Fruit fly (Drosophila melanogaster) whole organism, embryonic: ENCODE measurements around the gene brm.

Experiments used
- Asciz ChIP-seq: fragments of 200-800 bp; sonication (Bioruptor generic); optimal IDR thresholded peaks from 2 replicates; lab custom pipeline; 2017; ENCODE audit warnings: missing biosample characterization, mild to moderate bottlenecking, missing genetic modification characterization, missing genetic modification reagents
- Atf-2 ChIP-seq: fragments of 200-800 bp; sonication (Bioruptor generic); optimal IDR thresholded peaks from 2 replicates; lab custom pipeline; 2016; ENCODE audit warnings: missing biosample characterization, missing genetic modification characterization
- Bgb ChIP-seq: fragments of 200-800 bp; sonication (Bioruptor generic); IDR thresholded peaks from 2 replicates; pipeline ENCODE4 v1.3.6; 2022; ENCODE audit warnings: missing biosample characterization, missing genetic modification characterization; ENCODE audit not compliant: partially characterized antibody
- Bteb2 ChIP-seq: fragments of 200-800 bp; sonication (Bioruptor generic); optimal IDR thresholded peaks from 2 replicates; lab custom pipeline; 2016; ENCODE audit warnings: missing biosample characterization, missing genetic modification characterization
- CG10431 ChIP-seq: fragments of 200-800 bp; sonication (Bioruptor generic); optimal IDR thresholded peaks from 3 replicates; lab custom pipeline; 2018; ENCODE audit warnings: missing biosample characterization, mild to moderate bottlenecking, missing genetic modification characterization
- CG10959 ChIP-seq: fragments of 200-800 bp; sonication (Bioruptor generic); IDR thresholded peaks from 2 replicates; pipeline ENCODE4 v1.3.6; 2022; ENCODE audit warnings: missing biosample characterization, missing genetic modification characterization
- CG12104 ChIP-seq: fragments of 200-800 bp; sonication (Bioruptor generic); optimal IDR thresholded peaks from 3 replicates; lab custom pipeline; 2016; ENCODE audit warnings: missing biosample characterization, missing genetic modification characterization
- CG14710 ChIP-seq: fragments of 200-800 bp; sonication (Bioruptor generic); optimal IDR thresholded peaks from 3 replicates; lab custom pipeline; 2019; ENCODE audit warnings: missing biosample characterization, mild to moderate bottlenecking, missing genetic modification characterization, moderate library complexity
- CG2129 ChIP-seq: fragments of 200-800 bp; sonication (Bioruptor generic); IDR thresholded peaks from 2 replicates; pipeline ENCODE4 v1.3.6; 2022; ENCODE audit warnings: missing biosample characterization, missing genetic modification characterization; ENCODE audit not compliant: partially characterized antibody
- CG30431 ChIP-seq: fragments of 200-800 bp; sonication (Bioruptor generic); optimal IDR thresholded peaks from 2 replicates; lab custom pipeline; 2017; ENCODE audit warnings: missing biosample characterization, missing genetic modification characterization
- CG32532 ChIP-seq: fragments of 200-800 bp; sonication (Bioruptor generic); IDR thresholded peaks from 2 replicates; pipeline ENCODE4 v1.3.6; 2022; ENCODE audit warnings: missing biosample characterization, missing genetic modification characterization
- CG3847 ChIP-seq: fragments of 200-800 bp; sonication (Bioruptor generic); IDR thresholded peaks from 2 replicates; pipeline ENCODE4 v1.3.6; 2022; ENCODE audit warnings: missing biosample characterization, missing genetic modification characterization
- CG4328 ChIP-seq: fragments of 200-800 bp; sonication (Bioruptor generic); optimal IDR thresholded peaks from 3 replicates; lab custom pipeline; 2017; ENCODE audit warnings: missing biosample characterization, missing genetic modification reagents, missing genetic modification characterization
- CG4360 ChIP-seq: fragments of 200-800 bp; sonication (Bioruptor generic); IDR thresholded peaks from 2 replicates; pipeline ENCODE4 v1.3.6; 2022; ENCODE audit warnings: missing biosample characterization, missing genetic modification characterization
- CG4854 ChIP-seq: fragments of 200-800 bp; sonication (Bioruptor generic); optimal IDR thresholded peaks from 2 replicates; lab custom pipeline; 2016; ENCODE audit warnings: missing biosample characterization, missing genetic modification characterization, inconsistent platforms
- CG6683 ChIP-seq: fragments of 200-800 bp; sonication (Bioruptor generic); optimal IDR thresholded peaks from 2 replicates; lab custom pipeline; 2017; ENCODE audit warnings: missing biosample characterization, mild to moderate bottlenecking, missing genetic modification characterization, missing genetic modification reagents
- CG7987 ChIP-seq: fragments of 200-800 bp; sonication (Bioruptor generic); optimal IDR thresholded peaks from 2 replicates; lab custom pipeline; 2018; ENCODE audit warnings: missing biosample characterization, mild to moderate bottlenecking, missing genetic modification characterization, moderate library complexity
- CTCF ChIP-seq: fragments of 200-800 bp; sonication (Bioruptor generic); optimal IDR thresholded peaks from 2 replicates; lab custom pipeline; 2017; ENCODE audit warnings: missing biosample characterization, mild to moderate bottlenecking, missing genetic modification characterization, moderate library complexity
- H2.0 ChIP-seq: fragments of 200-800 bp; sonication (Bioruptor generic); IDR thresholded peaks from 2 replicates; pipeline ENCODE4 v1.3.6; 2022; ENCODE audit warnings: missing biosample characterization, missing genetic modification characterization
- HHEX ChIP-seq: fragments of 200-800 bp; sonication (Bioruptor generic); optimal IDR thresholded peaks from 3 replicates; lab custom pipeline; 2017; ENCODE audit warnings: missing biosample characterization, mild to moderate bottlenecking, missing genetic modification characterization, missing genetic modification reagents
- Hr51 ChIP-seq, 2 experiments: fragments of 200-800 bp; sonication (Bioruptor generic); optimal IDR thresholded peaks; 2 replicates in 1 of 2; 3 replicates in 1 of 2; lab custom pipeline; 2016 to 2018; ENCODE audit warnings: missing biosample characterization in 2 of 2, missing genetic modification characterization in 2 of 2, mild to moderate bottlenecking in 1 of 2, moderate library complexity in 1 of 2
- Myb ChIP-seq: fragments of 200-800 bp; sonication (Bioruptor generic); optimal IDR thresholded peaks from 2 replicates; lab custom pipeline; 2016; ENCODE audit warnings: missing biosample characterization, missing genetic modification characterization
- NC2β ChIP-seq: fragments of 200-800 bp; sonication (Bioruptor generic); optimal IDR thresholded peaks from 2 replicates; lab custom pipeline; 2016; ENCODE audit warnings: missing biosample characterization, missing genetic modification characterization
- NK7.1 ChIP-seq: fragments of 200-800 bp; sonication (Bioruptor generic); optimal IDR thresholded peaks from 3 replicates; lab custom pipeline; 2016; ENCODE audit warnings: missing biosample characterization, missing genetic modification characterization
- Tbp ChIP-seq: fragments of >200 bp; optimal IDR thresholded peaks from 2 replicates; lab custom pipeline; 2018; ENCODE audit warnings: missing biosample characterization, missing genetic modification characterization
- Xbp1 ChIP-seq: fragments of 200-800 bp; sonication (Bioruptor generic); optimal IDR thresholded peaks from 3 replicates; lab custom pipeline; 2016; ENCODE audit warnings: missing biosample characterization, mild to moderate bottlenecking, missing genetic modification characterization
- ac ChIP-seq: fragments of 200-800 bp; sonication (Bioruptor generic); optimal IDR thresholded peaks from 3 replicates; lab custom pipeline; 2017; ENCODE audit warnings: missing biosample characterization, mild to moderate bottlenecking, missing genetic modification characterization
- aop ChIP-seq: fragments of 200-800 bp; sonication (Bioruptor generic); IDR thresholded peaks from 2 replicates; pipeline ENCODE4 v1.3.6; 2022; ENCODE audit warnings: missing biosample characterization, missing genetic modification characterization
- bbx ChIP-seq: fragments of 200-800 bp; sonication (Bioruptor generic); IDR thresholded peaks from 2 replicates; pipeline ENCODE4 v1.3.6; 2022; ENCODE audit warnings: missing biosample characterization, missing genetic modification characterization; ENCODE audit not compliant: partially characterized antibody
- danr ChIP-seq: fragments of 200-800 bp; sonication (Bioruptor generic); IDR thresholded peaks from 2 replicates; pipeline ENCODE4 v1.3.6; 2022; ENCODE audit warnings: missing biosample characterization, missing genetic modification characterization
- dmrt11E ChIP-seq: fragments of 200-800 bp; sonication (Bioruptor generic); optimal IDR thresholded peaks from 3 replicates; lab custom pipeline; 2018; ENCODE audit warnings: missing biosample characterization, mild to moderate bottlenecking, missing genetic modification characterization, moderate library complexity
- gce ChIP-seq: fragments of 200-800 bp; sonication (Bioruptor generic); IDR thresholded peaks from 3 replicates; pipeline ENCODE4 v1.3.6; 2022; ENCODE audit warnings: missing biosample characterization, missing genetic modification characterization
- h ChIP-seq: fragments of >200 bp; optimal IDR thresholded peaks from 2 replicates; lab custom pipeline; 2017
- ham ChIP-seq: fragments of 200-800 bp; sonication (Bioruptor generic); IDR thresholded peaks from 2 replicates; pipeline ENCODE4 v1.3.6; 2022; ENCODE audit warnings: missing biosample characterization, missing genetic modification characterization
- hbn ChIP-seq: fragments of 200-800 bp; sonication (Bioruptor generic); IDR thresholded peaks from 2 replicates; pipeline ENCODE4 v1.3.6; 2022; ENCODE audit warnings: missing biosample characterization, missing genetic modification characterization; ENCODE audit not compliant: partially characterized antibody
- lilli ChIP-seq: fragments of 200-800 bp; sonication (Bioruptor generic); optimal IDR thresholded peaks from 3 replicates; lab custom pipeline; 2016; ENCODE audit warnings: missing biosample characterization, missing genetic modification characterization
- nerfin-1 ChIP-seq: fragments of 200-800 bp; sonication (Bioruptor generic); optimal IDR thresholded peaks from 3 replicates; lab custom pipeline; 2019; ENCODE audit warnings: missing biosample characterization, mild to moderate bottlenecking, missing genetic modification characterization, moderate library complexity
- nerfin-2 ChIP-seq: fragments of 200-800 bp; sonication (Bioruptor generic); IDR thresholded peaks from 2 replicates; pipeline ENCODE4 v1.3.6; 2022; ENCODE audit warnings: missing biosample characterization, missing genetic modification characterization; ENCODE audit not compliant: partially characterized antibody
- otp ChIP-seq: fragments of 200-800 bp; sonication (Bioruptor generic); IDR thresholded peaks from 3 replicates; pipeline ENCODE4, ENCODE4 v1.3.6; 2022; ENCODE audit warnings: missing biosample characterization, missing genetic modification characterization
- pan ChIP-seq, 4 experiments: fragments of >200 bp in 3 of 4; fragments of 200-800 bp in 1 of 4; sonication (Bioruptor generic) in 1 of 4; optimal IDR thresholded peaks in 3 of 4; IDR thresholded peaks in 1 of 4; 2 replicates each; pipeline versions ENCODE4 v1.3.6 to Lab custom; 2017 to 2022; ENCODE audit warnings: missing biosample characterization in 2 of 4, missing genetic modification characterization in 2 of 4, mixed read lengths in 1 of 4
- peb ChIP-seq: fragments of 200-800 bp; sonication (Bioruptor generic); IDR thresholded peaks from 2 replicates; pipeline ENCODE4 v1.3.6; 2022; ENCODE audit warnings: missing biosample characterization, missing genetic modification characterization
- psq ChIP-seq: fragments of 200-800 bp; sonication (Bioruptor generic); optimal IDR thresholded peaks from 2 replicates; lab custom pipeline; 2017; ENCODE audit warnings: missing biosample characterization, missing genetic modification characterization
- pzg ChIP-seq: fragments of 200-800 bp; sonication (Bioruptor generic); optimal IDR thresholded peaks from 3 replicates; lab custom pipeline; 2018; ENCODE audit warnings: missing biosample characterization, mild to moderate bottlenecking, missing genetic modification characterization, moderate library complexity
- sc ChIP-seq, 3 experiments: fragments of >200 bp in 2 of 3; fragments of 200-800 bp in 1 of 3; sonication (Bioruptor generic) in 1 of 3; optimal IDR thresholded peaks; 2 replicates in 2 of 3; 3 replicates in 1 of 3; lab custom pipeline; 2017; ENCODE audit warnings: mild to moderate bottlenecking in 1 of 3, missing biosample characterization in 1 of 3, missing genetic modification characterization in 1 of 3, missing genetic modification reagents in 1 of 3
- schlank ChIP-seq: fragments of 200-800 bp; sonication (Bioruptor generic); optimal IDR thresholded peaks from 2 replicates; lab custom pipeline; 2018; ENCODE audit warnings: missing biosample characterization, mild to moderate bottlenecking, missing genetic modification characterization
- sd ChIP-seq: fragments of 200-800 bp; sonication (Bioruptor generic); optimal IDR thresholded peaks from 3 replicates; lab custom pipeline; 2018; ENCODE audit warnings: missing biosample characterization, mild to moderate bottlenecking, missing genetic modification characterization, moderate library complexity
- sr ChIP-seq: fragments of 200-800 bp; sonication (Bioruptor generic); IDR thresholded peaks from 3 replicates; pipeline ENCODE4 v1.3.6; 2022; ENCODE audit warnings: missing biosample characterization, missing genetic modification characterization
- z ChIP-seq: fragments of 200-800 bp; sonication (Bioruptor generic); IDR thresholded peaks from 3 replicates; pipeline ENCODE4 v1.3.6; 2022; ENCODE audit warnings: missing biosample characterization, missing genetic modification characterization
- zf30C ChIP-seq: fragments of 200-800 bp; sonication (Bioruptor generic); optimal IDR thresholded peaks from 3 replicates; lab custom pipeline; 2018; ENCODE audit warnings: missing biosample characterization, mild to moderate bottlenecking, missing genetic modification characterization
- zfh1 ChIP-seq: fragments of 200-800 bp; sonication (Bioruptor generic); IDR thresholded peaks from 3 replicates; pipeline ENCODE4 v1.3.6; 2022; ENCODE audit warnings: missing biosample characterization, missing genetic modification characterization

The brm gene

dm6 chr3L:16023020-16023648 is 40.5 kb upstream of the brm start, which contains the start of gene Notum (continued):
- TF ChIP-seq zfh1 (GFP tag; lab: Robert Waterston, UW), result 0 out of 3 replicates have a peak, but pooled peaks have one; percentile 41
- peak; percentile 20; the same call in 1 of the 3 replicates for TF ChIP-seq otp
- TF ChIP-seq CG10959 (GFP tag; lab: Robert Waterston, UW), result no peak
- peak; percentile 43 for TF ChIP-seq CG4360
- TF ChIP-seq CG14710, result no peak
- TF ChIP-seq sd (tag; lab: Kevin White, UChicago), result peak; percentile 0
- no peak for TF ChIP-seq CG12104 (GFP tag; lab: Kevin White, UChicago)
- no peak for TF ChIP-seq peb (GFP tag; lab: Robert Waterston, UW)
- no peak for TF ChIP-seq Xbp1
- peak; percentile 57; the same call in 1 of the 2 replicates for TF ChIP-seq Bgb (GFP tag; lab: Robert Waterston, UW)
- TF ChIP-seq CG4854, result no peak
- no peak for TF ChIP-seq NC2β (GFP tag; lab: Kevin White, UChicago)
- no peak for TF ChIP-seq sr (GFP tag; lab: Robert Waterston, UW)
- TF ChIP-seq Tbp (GFP tag; lab: Kevin White, UChicago), result no peak
- TF ChIP-seq CG3847, result no peak
- TF ChIP-seq psq, result no peak
- TF ChIP-seq CG6683 (GFP tag; lab: Kevin White, UChicago), result no peak
- TF ChIP-seq CG30431 (GFP tag; lab: Kevin White, UChicago), result no peak
- TF ChIP-seq Bteb2 (GFP tag; lab: Kevin White, UChicago), result no peak
- TF ChIP-seq sc (optimal IDR thresholded peaks at IDR 0.05; lab: Kevin White, UChicago), result no peak
- TF ChIP-seq sc (GFP tag; optimal IDR thresholded peaks at IDR 0.05; lab: Kevin White, UChicago), result no peak
- TF ChIP-seq CTCF, result no peak
- no peak for TF ChIP-seq z (GFP tag; lab: Robert Waterston, UW)
- TF ChIP-seq CG10431 (GFP tag; lab: Kevin White, UChicago), result no peak
- TF ChIP-seq Asciz, result no peak
- no peak for TF ChIP-seq H2.0 (GFP tag; lab: Robert Waterston, UW)
- TF ChIP-seq Hr51 (GFP tag; optimal IDR thresholded peaks at IDR 0.05; lab: Kevin White, UChicago), result no peak
- TF ChIP-seq Atf-2 (GFP tag; lab: Kevin White, UChicago), result no peak
- TF ChIP-seq hbn (GFP tag; lab: Robert Waterston, UW), result no peak
- TF ChIP-seq NK7.1 (GFP tag; lab: Kevin White, UChicago), result no peak
- TF ChIP-seq bbx (GFP tag; lab: Robert Waterston, UW), result peak; percentile 28; the same call in 1 of the 2 replicates
- no peak for TF ChIP-seq nerfin-2 (GFP tag; lab: Robert Waterston, UW)
- TF ChIP-seq aop (GFP tag; lab: Robert Waterston, UW), result no peak
- TF ChIP-seq pan (optimal IDR thresholded peaks at IDR 0.05; lab: Kevin White, UChicago), result peak in 1 of 2 experiments; percentile 27
- TF ChIP-seq pan (GFP tag; optimal IDR thresholded peaks at IDR 0.05 in 1 of 2, IDR thresholded peaks at IDR 0.05 in 1 of 2), result peak in 1 of 2 experiments; percentile 30
- no peak for TF ChIP-seq nerfin-1
- no peak for TF ChIP-seq CG2129 (GFP tag; lab: Robert Waterston, UW)
- TF ChIP-seq gce (GFP tag; lab: Robert Waterston, UW), result no peak
- TF ChIP-seq h (lab: Kevin White, UChicago), result no peak
- TF ChIP-seq dmrt11E (tag; lab: Kevin White, UChicago), result no peak
- TF ChIP-seq ham (GFP tag; lab: Robert Waterston, UW), result no peak
- no peak for TF ChIP-seq CG7987 (GFP tag; lab: Kevin White, UChicago)
- no peak for TF ChIP-seq pzg (GFP tag; lab: Kevin White, UChicago)
- peak; percentile 3 for TF ChIP-seq ac (GFP tag; lab: Kevin White, UChicago)
- TF ChIP-seq HHEX (GFP tag; lab: Kevin White, UChicago), result no peak
- TF ChIP-seq danr (GFP tag; lab: Robert Waterston, UW), result no peak
- no peak for TF ChIP-seq zf30C (GFP tag; lab: Kevin White, UChicago)
- TF ChIP-seq lilli (GFP tag; lab: Kevin White, UChicago), result no peak
- no peak for TF ChIP-seq schlank
- peak; percentile 34; the same call in 1 of the 2 replicates for TF ChIP-seq CG32532 (GFP tag; lab: Robert Waterston, UW)
- TF ChIP-seq CG4328 (GFP tag; lab: Kevin White, UChicago), result no peak
- no peak for TF ChIP-seq Myb
